Fruit fly (Drosophila melanogaster) whole organism, embryonic: ENCODE data around the gene brat.

Source experiments
- ATbp ChIP-seq: fragments of 200-800 bp; sonication (Bioruptor generic); optimal IDR thresholded peaks from 2 replicates; lab custom pipeline; 2017; ENCODE audit warnings: missing biosample characterization, mild to moderate bottlenecking, missing genetic modification characterization, missing genetic modification reagents
- Aef1 ChIP-seq: fragments of 200-800 bp; sonication (Bioruptor generic); IDR thresholded peaks from 3 replicates; pipeline ENCODE4 v1.3.6; 2022; ENCODE audit warnings: missing biosample characterization, missing genetic modification characterization
- Atf-2 ChIP-seq: fragments of 200-800 bp; sonication (Bioruptor generic); optimal IDR thresholded peaks from 2 replicates; lab custom pipeline; 2016; ENCODE audit warnings: missing biosample characterization, missing genetic modification characterization
- CG11504 ChIP-seq: fragments of 200-800 bp; sonication (Bioruptor generic); optimal IDR thresholded peaks from 3 replicates; lab custom pipeline; 2019; ENCODE audit warnings: missing biosample characterization, mild to moderate bottlenecking, missing genetic modification characterization, moderate library complexity
- CG12744 ChIP-seq: fragments of 200-800 bp; sonication (Bioruptor generic); optimal IDR thresholded peaks from 2 replicates; lab custom pipeline; 2016; ENCODE audit warnings: missing biosample characterization, missing genetic modification characterization
- CG12942 ChIP-seq: fragments of 200-800 bp; sonication (Bioruptor generic); optimal IDR thresholded peaks from 3 replicates; lab custom pipeline; 2016; ENCODE audit warnings: missing biosample characterization, missing genetic modification characterization
- CG15269 ChIP-seq: fragments of 200-800 bp; sonication (Bioruptor generic); optimal IDR thresholded peaks from 2 replicates; lab custom pipeline; 2018; ENCODE audit warnings: missing biosample characterization, mild to moderate bottlenecking, missing genetic modification characterization, moderate library complexity
- CG17359 ChIP-seq: fragments of 200-800 bp; sonication (Bioruptor generic); optimal IDR thresholded peaks from 3 replicates; lab custom pipeline; 2018; ENCODE audit warnings: missing biosample characterization, mild to moderate bottlenecking, missing genetic modification characterization, moderate library complexity
- CG2199 ChIP-seq: fragments of 200-800 bp; sonication (Bioruptor generic); IDR thresholded peaks from 3 replicates; pipeline ENCODE4 v1.3.6; 2022; ENCODE audit warnings: missing biosample characterization, missing genetic modification characterization
- CG2678 ChIP-seq: fragments of 200-800 bp; sonication (Bioruptor generic); optimal IDR thresholded peaks from 3 replicates; lab custom pipeline; 2019; ENCODE audit warnings: missing biosample characterization, mild to moderate bottlenecking, missing genetic modification characterization, moderate library complexity
- CG30020 ChIP-seq: fragments of 200-800 bp; optimal IDR thresholded peaks from 2 replicates; lab custom pipeline; 2019; ENCODE audit warnings: missing biosample characterization, mild to moderate bottlenecking, missing genetic modification characterization, moderate library complexity
- CG32767 ChIP-seq: fragments of 200-800 bp; sonication (Bioruptor generic); IDR thresholded peaks from 2 replicates; pipeline ENCODE4 v1.3.6; 2022; ENCODE audit warnings: missing biosample characterization, missing genetic modification characterization
- CG4707 ChIP-seq: fragments of 200-800 bp; sonication (Bioruptor generic); optimal IDR thresholded peaks from 2 replicates; lab custom pipeline; 2018; ENCODE audit warnings: missing biosample characterization, mild to moderate bottlenecking, missing genetic modification characterization, moderate library complexity
- CG6254 ChIP-seq: fragments of 200-800 bp; sonication (Bioruptor generic); optimal IDR thresholded peaks from 3 replicates; lab custom pipeline; 2017; ENCODE audit warnings: mild to moderate bottlenecking, missing biosample characterization, missing genetic modification reagents, missing genetic modification characterization
- CG6765 ChIP-seq: fragments of 200-800 bp; sonication (Bioruptor generic); optimal IDR thresholded peaks from 3 replicates; lab custom pipeline; 2017; ENCODE audit warnings: missing biosample characterization, mild to moderate bottlenecking, missing genetic modification characterization
- CG6791 ChIP-seq: fragments of 200-800 bp; sonication (Bioruptor generic); IDR thresholded peaks from 3 replicates; pipeline ENCODE4 v1.3.6; 2022; ENCODE audit warnings: missing biosample characterization, missing genetic modification characterization; ENCODE audit not compliant: partially characterized antibody
- CG7271 ChIP-seq: fragments of 200-800 bp; sonication (Bioruptor generic); optimal IDR thresholded peaks from 2 replicates; lab custom pipeline; 2018; ENCODE audit warnings: missing biosample characterization, mild to moderate bottlenecking, missing genetic modification characterization, moderate library complexity
- CG7357 ChIP-seq: fragments of 200-800 bp; sonication (Bioruptor generic); IDR thresholded peaks from 3 replicates; pipeline ENCODE4 v1.3.6; 2022; ENCODE audit warnings: missing biosample characterization, missing genetic modification characterization
- CG9609 ChIP-seq: fragments of 200-800 bp; sonication (Bioruptor generic); optimal IDR thresholded peaks from 3 replicates; lab custom pipeline; 2016; ENCODE audit warnings: missing biosample characterization, missing genetic modification characterization
- CG9727 ChIP-seq: fragments of 200-800 bp; sonication (Bioruptor generic); optimal IDR thresholded peaks from 3 replicates; lab custom pipeline; 2017; ENCODE audit warnings: missing biosample characterization, mild to moderate bottlenecking, missing genetic modification characterization
- CG9932 ChIP-seq: fragments of 200-800 bp; sonication (Bioruptor generic); IDR thresholded peaks from 2 replicates; pipeline ENCODE4 v1.3.6; 2022; ENCODE audit warnings: missing biosample characterization, missing genetic modification characterization
- HLH4C ChIP-seq: fragments of 200-800 bp; sonication (Bioruptor generic); IDR thresholded peaks from 3 replicates; pipeline ENCODE4 v1.3.6; 2022; ENCODE audit warnings: missing biosample characterization, missing genetic modification characterization; ENCODE audit not compliant: partially characterized antibody
- Jarid2 ChIP-seq: fragments of 200-800 bp; sonication (Bioruptor generic); optimal IDR thresholded peaks from 3 replicates; lab custom pipeline; 2017; ENCODE audit warnings: mild to moderate bottlenecking, missing biosample characterization, missing genetic modification reagents, missing genetic modification characterization
- Lim3 ChIP-seq: fragments of 200-800 bp; sonication (Bioruptor generic); IDR thresholded peaks from 2 replicates; pipeline ENCODE4 v1.3.6; 2022; ENCODE audit warnings: missing biosample characterization, missing genetic modification characterization
- Med ChIP-seq: fragments of 200-800 bp; sonication (Bioruptor generic); peaks from one replicate; lab custom pipeline; 2016; ENCODE audit warnings: missing biosample characterization, missing genetic modification characterization, mild to moderate bottlenecking, inconsistent platforms, moderate library complexity
- Spps ChIP-seq: fragments of 200-800 bp; sonication (Bioruptor generic); optimal IDR thresholded peaks from 2 replicates; lab custom pipeline; 2018; ENCODE audit warnings: missing biosample characterization, mild to moderate bottlenecking, missing genetic modification characterization
- Taf1 ChIP-seq: fragments of 200-800 bp; sonication (Bioruptor generic); IDR thresholded peaks from 2 replicates; pipeline ENCODE4 v1.3.6; 2022; ENCODE audit warnings: missing biosample characterization, missing genetic modification characterization
- Xbp1 ChIP-seq: fragments of 200-800 bp; sonication (Bioruptor generic); optimal IDR thresholded peaks from 3 replicates; lab custom pipeline; 2016; ENCODE audit warnings: missing biosample characterization, mild to moderate bottlenecking, missing genetic modification characterization
- abd-A ChIP-seq: fragments of 200-800 bp; sonication (Bioruptor generic); optimal IDR thresholded peaks from 3 replicates; lab custom pipeline; 2019; ENCODE audit warnings: missing biosample characterization, mild to moderate bottlenecking, missing genetic modification characterization, moderate library complexity
- aop ChIP-seq: fragments of 200-800 bp; sonication (Bioruptor generic); IDR thresholded peaks from 2 replicates; pipeline ENCODE4 v1.3.6; 2022; ENCODE audit warnings: missing biosample characterization, missing genetic modification characterization
- cad ChIP-seq: fragments of >200 bp; optimal IDR thresholded peaks from 2 replicates; lab custom pipeline; 2017; ENCODE audit warnings: missing biosample characterization, missing genetic modification characterization
- dpn ChIP-seq, 2 experiments: fragments of 200-800 bp; sonication (Bioruptor generic); optimal IDR thresholded peaks; 3 replicates each; lab custom pipeline; 2016; ENCODE audit warnings: missing biosample characterization in 2 of 2, missing genetic modification characterization in 2 of 2
- eyg ChIP-seq: fragments of 200-800 bp; sonication (Bioruptor generic); optimal IDR thresholded peaks from 3 replicates; lab custom pipeline; 2016; ENCODE audit warnings: missing biosample characterization, missing genetic modification characterization
- fd96Cb ChIP-seq: fragments of 200-800 bp; sonication (Bioruptor generic); optimal IDR thresholded peaks from 2 replicates; lab custom pipeline; 2018; ENCODE audit warnings: missing biosample characterization, mild to moderate bottlenecking, missing genetic modification characterization, moderate library complexity
- gce ChIP-seq: fragments of 200-800 bp; sonication (Bioruptor generic); IDR thresholded peaks from 3 replicates; pipeline ENCODE4 v1.3.6; 2022; ENCODE audit warnings: missing biosample characterization, missing genetic modification characterization
- gcm ChIP-seq: fragments of 200-800 bp; sonication (Bioruptor generic); optimal IDR thresholded peaks from 2 replicates; lab custom pipeline; 2019; ENCODE audit warnings: missing biosample characterization, mild to moderate bottlenecking, missing genetic modification characterization, moderate library complexity
- gcm2 ChIP-seq: fragments of 200-800 bp; sonication (Bioruptor generic); optimal IDR thresholded peaks from 2 replicates; lab custom pipeline; 2016; ENCODE audit warnings: missing biosample characterization, missing genetic modification characterization
- gfzf ChIP-seq: fragments of 200-800 bp; sonication (Bioruptor generic); optimal IDR thresholded peaks from 2 replicates; lab custom pipeline; 2016; ENCODE audit warnings: missing biosample characterization, mild to moderate bottlenecking, missing genetic modification characterization, moderate library complexity
- hb ChIP-seq: fragments of 200-800 bp; sonication (Bioruptor generic); IDR thresholded peaks from 3 replicates; pipeline ENCODE4 v1.3.6; 2022; ENCODE audit warnings: missing biosample characterization, missing genetic modification characterization; ENCODE audit not compliant: partially characterized antibody
- kni ChIP-seq: fragments of 200-800 bp; sonication (Bioruptor generic); optimal IDR thresholded peaks from 3 replicates; lab custom pipeline; 2017; ENCODE audit warnings: mild to moderate bottlenecking, missing biosample characterization, missing genetic modification reagents, missing genetic modification characterization
- lola ChIP-seq, 3 experiments: fragments of >200 bp in 2 of 3; fragments of 200-800 bp in 1 of 3; sonication (Bioruptor generic) in 1 of 3; optimal IDR thresholded peaks; 2 replicates each; lab custom pipeline; 2017 to 2019; ENCODE audit warnings: missing biosample characterization in 3 of 3, missing genetic modification characterization in 3 of 3, mild to moderate bottlenecking in 1 of 3, moderate library complexity in 1 of 3
- org-1 ChIP-seq: fragments of 200-800 bp; sonication (Bioruptor generic); optimal IDR thresholded peaks from 2 replicates; lab custom pipeline; 2017; ENCODE audit warnings: missing biosample characterization, missing genetic modification characterization
- rib ChIP-seq: fragments of 200-800 bp; sonication (Bioruptor generic); IDR thresholded peaks from 2 replicates; pipeline ENCODE4 v1.3.6; 2022; ENCODE audit warnings: missing biosample characterization, missing genetic modification characterization
- run ChIP-seq: fragments of 200-800 bp; sonication (Bioruptor generic); optimal IDR thresholded peaks from 3 replicates; lab custom pipeline; 2018; ENCODE audit warnings: missing biosample characterization, mild to moderate bottlenecking, missing genetic modification characterization
- salm ChIP-seq: fragments of 200-800 bp; sonication (Bioruptor generic); optimal IDR thresholded peaks from 2 replicates; lab custom pipeline; 2018; ENCODE audit warnings: missing biosample characterization, mild to moderate bottlenecking, missing genetic modification characterization
- sc ChIP-seq, 3 experiments: fragments of >200 bp in 2 of 3; fragments of 200-800 bp in 1 of 3; sonication (Bioruptor generic) in 1 of 3; optimal IDR thresholded peaks; 2 replicates in 2 of 3; 3 replicates in 1 of 3; lab custom pipeline; 2017; ENCODE audit warnings: mild to moderate bottlenecking in 1 of 3, missing biosample characterization in 1 of 3, missing genetic modification characterization in 1 of 3, missing genetic modification reagents in 1 of 3
- scrt ChIP-seq: fragments of 200-800 bp; sonication (Bioruptor generic); optimal IDR thresholded peaks from 2 replicates; lab custom pipeline; 2018; ENCODE audit warnings: missing biosample characterization, mild to moderate bottlenecking, missing genetic modification characterization, moderate library complexity
- shn ChIP-seq: fragments of 200-800 bp; sonication (Bioruptor generic); optimal IDR thresholded peaks from 3 replicates; lab custom pipeline; 2016; ENCODE audit warnings: missing biosample characterization, missing genetic modification characterization
- sqz ChIP-seq: fragments of 200-800 bp; sonication (Bioruptor generic); optimal IDR thresholded peaks from 3 replicates; lab custom pipeline; 2018; ENCODE audit warnings: missing biosample characterization, mild to moderate bottlenecking, missing genetic modification characterization
- tx ChIP-seq: fragments of 200-800 bp; sonication (Bioruptor generic); optimal IDR thresholded peaks from 2 replicates; lab custom pipeline; 2016; ENCODE audit warnings: missing biosample characterization, missing genetic modification characterization

brat gene

dm6 chr2L:19108377-19108876 lies 25.2 kb upstream of the brat start, which contains the start of gene Lim3 (continued):
- TF ChIP-seq Xbp1 (GFP tag; lab: Kevin White, UChicago) = no peak
- no peak for TF ChIP-seq gcm2
- no peak for TF ChIP-seq shn (GFP tag; lab: Kevin White, UChicago)
- no peak for TF ChIP-seq cad (GFP tag; lab: Kevin White, UChicago)
- TF ChIP-seq Taf1 (GFP tag; lab: Robert Waterston, UW) = no peak
- peak; percentile 75 for TF ChIP-seq Med
- peak; percentile 99 for TF ChIP-seq CG6254
- no peak for TF ChIP-seq CG9609 (GFP tag; lab: Kevin White, UChicago)
- no peak for TF ChIP-seq CG7357
- TF ChIP-seq CG17359 (tag; lab: Kevin White, UChicago) = no peak
- TF ChIP-seq aop (GFP tag; lab: Robert Waterston, UW) = no peak
- no peak for TF ChIP-seq CG12744
- peak; percentile 3 for TF ChIP-seq CG11504 (tag; lab: Kevin White, UChicago)
- no peak for TF ChIP-seq sqz (GFP tag; lab: Kevin White, UChicago)
- TF ChIP-seq lola (GFP tag; optimal IDR thresholded peaks at IDR 0.05; lab: Kevin White, UChicago) = no peak
- no peak for TF ChIP-seq gce
- TF ChIP-seq Aef1 (GFP tag; lab: Robert Waterston, UW) = no peak
- TF ChIP-seq CG4707 = no peak
- TF ChIP-seq CG12942 (GFP tag; lab: Kevin White, UChicago) = no peak
- TF ChIP-seq sc (optimal IDR thresholded peaks at IDR 0.05; lab: Kevin White, UChicago) = no peak
- no peak for TF ChIP-seq sc (GFP tag; optimal IDR thresholded peaks at IDR 0.05; lab: Kevin White, UChicago)
- TF ChIP-seq CG7271 (tag; lab: Kevin White, UChicago) = no peak
- TF ChIP-seq eyg (GFP tag; lab: Kevin White, UChicago) = no peak
- no peak for TF ChIP-seq CG30020
- no peak for TF ChIP-seq gcm (GFP tag; lab: Kevin White, UChicago)
- TF ChIP-seq hb (GFP tag; lab: Robert Waterston, UW) = no peak
- no peak for TF ChIP-seq CG15269 (tag; lab: Kevin White, UChicago)
- TF ChIP-seq rib (GFP tag; lab: Robert Waterston, UW) = no peak
- no peak for TF ChIP-seq CG2678 (tag; lab: Kevin White, UChicago)
- TF ChIP-seq CG32767 = no peak
- TF ChIP-seq HLH4C (GFP tag; lab: Robert Waterston, UW) = no peak
- no peak for TF ChIP-seq kni (GFP tag; lab: Kevin White, UChicago)
- no peak for TF ChIP-seq ATbp (GFP tag; lab: Kevin White, UChicago)
- TF ChIP-seq Atf-2 = no peak
- TF ChIP-seq Jarid2 (GFP tag; lab: Kevin White, UChicago) = no peak
- TF ChIP-seq dpn (GFP tag; optimal IDR thresholded peaks at IDR 0.05; lab: Kevin White, UChicago) = no peak
- TF ChIP-seq CG2199 (GFP tag; lab: Robert Waterston, UW) = 0 out of 3 replicates have a peak, but pooled peaks have one; percentile 41
- TF ChIP-seq salm (tag; lab: Kevin White, UChicago) = no peak
- no peak for TF ChIP-seq Spps
- 0 out of 3 replicates have a peak, but pooled peaks have one; percentile 5 for TF ChIP-seq CG6791 (GFP tag; lab: Robert Waterston, UW)
- no peak for TF ChIP-seq fd96Cb (tag; lab: Kevin White, UChicago)
- no peak for TF ChIP-seq scrt (GFP tag; lab: Kevin White, UChicago)
- TF ChIP-seq Lim3 (GFP tag; lab: Robert Waterston, UW) = 0 out of 2 replicates have a peak, but pooled peaks have one; percentile 14
- no peak for TF ChIP-seq run (tag; lab: Kevin White, UChicago)
- TF ChIP-seq CG9932 (GFP tag; lab: Robert Waterston, UW) = peak; percentile 17; the same call in 1 of the 2 replicates
- TF ChIP-seq CG9727 (GFP tag; lab: Kevin White, UChicago) = no peak
- no peak for TF ChIP-seq gfzf (GFP tag; lab: Kevin White, UChicago)
- peak; percentile 67 for TF ChIP-seq abd-A (tag; lab: Kevin White, UChicago)
- no peak for TF ChIP-seq CG6765
- no peak for TF ChIP-seq tx (GFP tag; lab: Kevin White, UChicago)
- no peak for TF ChIP-seq org-1 (GFP tag; lab: Kevin White, UChicago)
